ENCODE assay signal across 3 worm cellular contexts in genomic region chrIV:6071026-6071425, ce11.
TF ChIP-seq lines count a peak whose summit lies in the region.

No protein-coding gene starts in this region.

TF ChIP-seq in whole organism, L3 larva, 47 proteins besides CTCF, POLR2A, EP300 and RAD21:
- TF ChIP-seq nhr-11 (tag; optimal IDR thresholded peaks at IDR 0.05; lab: Kevin White, UChicago) (no peak), nfya-1 (tag; optimal IDR thresholded peaks at IDR 0.05; lab: Kevin White, UChicago; ENCODE audit: insufficient read depth) (peak; percentile 90)

TF ChIP-seq in whole organism, late embryonic, 69 proteins besides CTCF, POLR2A, EP300 and RAD21:
- TF ChIP-seq odd-2 (tag; optimal IDR thresholded peaks at IDR 0.05; lab: Kevin White, UChicago) (no peak), ceh-31 (tag; optimal IDR thresholded peaks at IDR 0.05; lab: Kevin White, UChicago) (no peak), hlh-15 (tag; optimal IDR thresholded peaks at IDR 0.05; lab: Kevin White, UChicago) (no peak), nfya-1 (tag; optimal IDR thresholded peaks at IDR 0.05; lab: Kevin White, UChicago) (peak; percentile 72), C38D4.7 (GFP tag; optimal IDR thresholded peaks at IDR 0.05; lab: Kevin White, UChicago) (no peak)

TF ChIP-seq in whole organism, young adult, 124 proteins besides CTCF, POLR2A, EP300 and RAD21:
- TF ChIP-seq nhr-80 (tag; optimal IDR thresholded peaks at IDR 0.05; lab: Kevin White, UChicago) = no peak
- no peak for TF ChIP-seq hsf-1 (GFP tag; IDR thresholded peaks at IDR 0.05; lab: Robert Waterston, UW)
- TF ChIP-seq bed-1 (GFP tag; IDR thresholded peaks at IDR 0.05; lab: Robert Waterston, UW) = no peak
- TF ChIP-seq ekl-4 (GFP tag; IDR thresholded peaks at IDR 0.05; lab: Robert Waterston, UW) = no peak
- 0 out of 2 replicates have a peak, but pooled peaks have one; percentile 29 for TF ChIP-seq nfyb-1 (GFP tag; IDR thresholded peaks at IDR 0.05; lab: Robert Waterston, UW)
- TF ChIP-seq hmg-1.2 (GFP tag; IDR thresholded peaks at IDR 0.05; lab: Robert Waterston, UW) = no peak
- no peak for TF ChIP-seq let-607 (tag; optimal IDR thresholded peaks at IDR 0.05; lab: Kevin White, UChicago)
- no peak for TF ChIP-seq nhr-179 (tag; optimal IDR thresholded peaks at IDR 0.05; lab: Kevin White, UChicago)
- TF ChIP-seq ztf-6 (GFP tag; IDR thresholded peaks at IDR 0.05; lab: Robert Waterston, UW) = no peak
